Fruit fly (Drosophila melanogaster) whole organism, prepupa: ENCODE measurements around the gene lectin-30A.
A peak's percentile ranks its signal among the peaks of the same experiment; 100 is the strongest.

ENCODE experiments used
- CG10669 ChIP-seq: fragments of 200-800 bp; sonication (Bioruptor generic); optimal IDR thresholded peaks from 3 replicates; lab custom pipeline; 2018; ENCODE audit warnings: missing biosample characterization, mild to moderate bottlenecking, missing genetic modification characterization, moderate library complexity
- CG11902 ChIP-seq: fragments of 200-800 bp; sonication (Bioruptor generic); optimal IDR thresholded peaks from 3 replicates; lab custom pipeline; 2016; ENCODE audit warnings: missing biosample characterization, missing genetic modification characterization
- CG15336 ChIP-seq: fragments of 200-800 bp; sonication (Bioruptor generic); IDR thresholded peaks from 2 replicates; pipeline ENCODE4 v1.3.6; 2022; ENCODE audit warnings: missing biosample characterization, missing genetic modification characterization
- CG4318 ChIP-seq: fragments of 200-800 bp; sonication (Bioruptor generic); optimal IDR thresholded peaks from 3 replicates; lab custom pipeline; 2017; ENCODE audit warnings: missing biosample characterization, mild to moderate bottlenecking, missing genetic modification characterization
- Eip78C ChIP-seq: fragments of 200-800 bp; sonication (Bioruptor generic); peaks from one replicate; lab custom pipeline; 2016; ENCODE audit warnings: missing biosample characterization, missing genetic modification characterization
- Ets96B ChIP-seq: fragments of 200-800 bp; optimal IDR thresholded peaks from 2 replicates; lab custom pipeline; 2019; ENCODE audit warnings: missing biosample characterization, mild to moderate bottlenecking, missing genetic modification characterization, moderate library complexity
- Lpt ChIP-seq: fragments of 200-800 bp; sonication (Bioruptor generic); optimal IDR thresholded peaks from 3 replicates; lab custom pipeline; 2016; ENCODE audit warnings: missing biosample characterization, missing genetic modification characterization
- OdsH ChIP-seq: fragments of 200-800 bp; sonication (Bioruptor generic); optimal IDR thresholded peaks from 3 replicates; lab custom pipeline; 2016; ENCODE audit warnings: missing biosample characterization, missing genetic modification characterization
- Sox14 ChIP-seq: fragments of 200-800 bp; sonication (Bioruptor generic); optimal IDR thresholded peaks from 3 replicates; lab custom pipeline; 2016; ENCODE audit warnings: missing biosample characterization, missing genetic modification characterization
- lz ChIP-seq: fragments of 200-800 bp; sonication (Bioruptor generic); optimal IDR thresholded peaks from 3 replicates; lab custom pipeline; 2016; ENCODE audit warnings: missing biosample characterization, missing genetic modification characterization

DNA sequence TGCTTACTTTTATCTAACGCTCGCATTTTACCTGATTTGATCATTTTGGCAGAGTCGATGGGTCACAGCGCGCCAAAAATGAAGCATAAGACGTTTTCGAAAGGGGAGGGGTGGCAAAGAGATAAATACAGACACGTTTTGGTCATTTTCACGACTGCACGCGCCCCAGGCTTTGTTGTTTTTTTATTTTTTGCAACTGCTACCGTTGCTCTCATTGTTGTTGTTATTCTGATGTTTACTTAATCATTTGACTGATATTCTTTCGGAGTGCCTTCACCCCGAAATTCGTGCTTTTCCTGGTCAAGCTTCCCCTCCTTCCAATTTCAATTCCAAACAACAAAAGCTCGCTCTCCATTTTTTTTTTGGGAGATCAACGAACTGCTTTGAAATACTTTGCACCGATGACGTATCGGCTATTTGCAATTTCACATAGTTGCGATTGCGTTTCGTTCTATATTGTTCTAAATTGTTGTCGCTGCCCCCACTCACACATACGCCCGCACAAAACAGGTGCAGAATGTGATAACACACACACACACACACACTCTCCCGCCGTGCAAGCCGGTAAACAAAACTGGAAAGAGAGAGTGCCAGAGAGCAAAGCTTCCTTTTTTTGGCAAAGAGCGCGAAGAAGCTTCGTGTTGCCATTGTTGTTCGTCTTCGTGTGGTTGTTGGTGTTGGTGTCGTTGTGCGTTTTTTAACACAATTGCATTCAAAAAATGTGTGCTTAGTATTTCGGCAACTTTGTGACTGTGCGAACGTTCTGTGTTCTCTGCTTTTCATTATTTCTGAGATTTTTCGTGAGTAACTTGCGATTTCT lies 17.2 kb downstream of the lectin-30A start:
- TF ChIP-seq OdsH (GFP tag; lab: Kevin White, UChicago) (no peak), CG10669 (no peak), Eip78C (GFP tag; lab: Kevin White, UChicago) (peak; percentile 6), CG11902 (GFP tag; lab: Kevin White, UChicago) (no peak), Ets96B (tag; lab: Kevin White, UChicago) (no peak), lz (GFP tag; lab: Kevin White, UChicago) (no peak), CG4318 (GFP tag; lab: Kevin White, UChicago) (no peak), Lpt (no peak), Sox14 (GFP tag; lab: Kevin White, UChicago) (no peak), CG15336 (no peak)
